Fruit fly (Drosophila melanogaster): Measurements from ENCODE around the gene Vha36-3.

DNA sequence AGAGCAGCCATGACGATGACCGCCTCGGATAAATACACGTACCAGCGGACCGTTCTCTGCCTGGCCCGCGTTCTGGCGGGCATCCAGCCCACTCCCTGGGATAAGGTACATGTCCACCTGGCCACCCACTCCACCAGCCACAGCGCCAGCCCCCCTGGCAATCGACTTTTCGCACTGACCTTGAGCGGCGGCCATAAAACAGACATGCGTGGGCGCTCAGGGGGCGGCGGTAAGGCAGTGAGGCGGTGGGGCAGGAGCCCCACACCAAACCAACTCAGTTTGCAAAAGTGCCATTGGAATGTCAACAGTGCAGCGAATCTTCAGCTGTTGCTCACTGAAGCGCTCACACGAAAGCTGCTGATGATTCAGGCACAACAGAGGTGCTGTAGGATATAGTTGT lies 44.6 kb upstream of the Vha36-3 start:
- TF ChIP-seq Dll (optimal IDR thresholded peaks at IDR 0.05) (no peak), EcR (GFP tag; optimal IDR thresholded peaks at IDR 0.05) (no peak), pan (optimal IDR thresholded peaks at IDR 0.05) (no peak)
